Worm (Caenorhabditis elegans): ENCODE results near the gene nhr-22.

DNA sequence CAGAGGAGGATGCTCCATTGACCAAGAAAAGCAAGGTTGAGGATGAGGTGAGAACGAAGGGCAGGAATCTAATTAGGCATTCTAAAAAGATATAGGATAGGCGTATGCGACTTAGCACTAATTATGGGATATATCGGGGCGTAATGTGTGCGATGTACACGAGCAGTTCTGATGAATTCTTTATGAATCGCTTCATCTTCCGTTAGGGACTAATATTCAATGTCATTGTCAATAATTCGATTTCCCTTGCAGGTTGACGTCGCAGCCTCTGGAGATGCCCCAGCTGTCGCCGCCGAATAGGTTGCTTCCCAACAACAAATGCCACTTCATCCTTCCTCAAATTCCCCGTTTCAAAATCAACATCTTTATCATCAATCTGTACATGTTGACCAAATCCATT is 43.5 kb upstream of the nhr-22 start:
- TF ChIP-seq fkh-6 (tag; optimal IDR thresholded peaks at IDR 0.05) (no peak), Y22D7AL.16 (tag; optimal IDR thresholded peaks at IDR 0.05) (no peak), tbx-7 (tag; optimal IDR thresholded peaks at IDR 0.05) (no peak), nfya-1 (tag; optimal IDR thresholded peaks at IDR 0.05) (no peak)

Data from whole organism, late embryonic.